Fruit fly (Drosophila melanogaster) whole organism, embryonic: Measurements from ENCODE around the gene Gr5a.

Experiments
- ATbp ChIP-seq: fragments of 200-800 bp; sonication (Bioruptor generic); optimal IDR thresholded peaks from 2 replicates; lab custom pipeline; 2017; ENCODE audit warnings: missing biosample characterization, mild to moderate bottlenecking, missing genetic modification characterization, missing genetic modification reagents
- Antp ChIP-seq: fragments of 200-800 bp; sonication (Bioruptor generic); optimal IDR thresholded peaks from 3 replicates; lab custom pipeline; 2016; ENCODE audit warnings: missing biosample characterization, missing genetic modification characterization
- Blimp-1 ChIP-seq: fragments of 200-800 bp; sonication (Bioruptor generic); optimal IDR thresholded peaks from 3 replicates; lab custom pipeline; 2018; ENCODE audit warnings: missing biosample characterization, missing genetic modification characterization, mild to moderate bottlenecking, moderate library complexity, missing genetic modification reagents
- CG1024 ChIP-seq: fragments of 200-800 bp; sonication (Bioruptor generic); IDR thresholded peaks from 2 replicates; pipeline ENCODE4 v1.3.6; 2022; ENCODE audit warnings: missing biosample characterization, missing genetic modification characterization
- CG11560 ChIP-seq: fragments of 200-800 bp; sonication (Bioruptor generic); IDR thresholded peaks from 3 replicates; pipeline ENCODE4 v1.3.6; 2022; ENCODE audit warnings: missing biosample characterization, missing genetic modification characterization
- CG12219 ChIP-seq: fragments of 200-800 bp; sonication (Bioruptor generic); optimal IDR thresholded peaks from 3 replicates; lab custom pipeline; 2018; ENCODE audit warnings: missing biosample characterization, mild to moderate bottlenecking, missing genetic modification characterization
- CG12659 ChIP-seq: fragments of 200-800 bp; sonication (Bioruptor generic); optimal IDR thresholded peaks from 3 replicates; lab custom pipeline; 2017; ENCODE audit warnings: mild to moderate bottlenecking, missing biosample characterization, missing genetic modification reagents, missing genetic modification characterization
- CG12942 ChIP-seq: fragments of 200-800 bp; sonication (Bioruptor generic); optimal IDR thresholded peaks from 3 replicates; lab custom pipeline; 2016; ENCODE audit warnings: missing biosample characterization, missing genetic modification characterization
- CG13775 ChIP-seq: fragments of 200-800 bp; sonication (Bioruptor generic); optimal IDR thresholded peaks from 3 replicates; lab custom pipeline; 2017; ENCODE audit warnings: missing biosample characterization, mild to moderate bottlenecking, missing genetic modification characterization
- CG14860 ChIP-seq: fragments of 200-800 bp; sonication (Bioruptor generic); IDR thresholded peaks from 3 replicates; pipeline ENCODE4 v1.3.6; 2022; ENCODE audit warnings: missing biosample characterization, missing genetic modification characterization; ENCODE audit not compliant: partially characterized antibody
- CG15011 ChIP-seq: fragments of 200-800 bp; sonication (Bioruptor generic); optimal IDR thresholded peaks from 3 replicates; lab custom pipeline; 2018; ENCODE audit warnings: missing biosample characterization, mild to moderate bottlenecking, missing genetic modification characterization
- CG1529 ChIP-seq: fragments of 200-800 bp; sonication (Bioruptor generic); optimal IDR thresholded peaks from 3 replicates; lab custom pipeline; 2018; ENCODE audit warnings: missing biosample characterization, missing genetic modification characterization
- CG1647 ChIP-seq: fragments of 200-800 bp; sonication (Bioruptor generic); optimal IDR thresholded peaks from 3 replicates; lab custom pipeline; 2016; ENCODE audit warnings: missing biosample characterization, missing genetic modification characterization
- CG17359 ChIP-seq: fragments of 200-800 bp; sonication (Bioruptor generic); optimal IDR thresholded peaks from 3 replicates; lab custom pipeline; 2018; ENCODE audit warnings: missing biosample characterization, mild to moderate bottlenecking, missing genetic modification characterization, moderate library complexity
- CG17829 ChIP-seq: fragments of 200-800 bp; optimal IDR thresholded peaks from 2 replicates; lab custom pipeline; 2019; ENCODE audit warnings: missing biosample characterization, mild to moderate bottlenecking, missing genetic modification characterization, moderate library complexity
- CG31441 ChIP-seq: fragments of 200-800 bp; sonication (Bioruptor generic); IDR thresholded peaks from 2 replicates; pipeline ENCODE4 v1.3.6; 2022; ENCODE audit warnings: missing biosample characterization, missing genetic modification characterization
- CG4617 ChIP-seq: fragments of 200-800 bp; sonication (Bioruptor generic); optimal IDR thresholded peaks from 3 replicates; lab custom pipeline; 2016; ENCODE audit warnings: missing biosample characterization, missing genetic modification characterization, borderline replicate concordance
- CG7745 ChIP-seq: fragments of 200-800 bp; sonication (Bioruptor generic); optimal IDR thresholded peaks from 2 replicates; lab custom pipeline; 2018; ENCODE audit warnings: missing biosample characterization, mild to moderate bottlenecking, missing genetic modification characterization, moderate library complexity
- CG9797 ChIP-seq: fragments of 200-800 bp; sonication (Bioruptor generic); optimal IDR thresholded peaks from 3 replicates; lab custom pipeline; 2018; ENCODE audit warnings: missing biosample characterization, mild to moderate bottlenecking, missing genetic modification characterization
- Camta ChIP-seq: fragments of 200-800 bp; sonication (Bioruptor generic); optimal IDR thresholded peaks from 2 replicates; lab custom pipeline; 2016; ENCODE audit warnings: missing biosample characterization, missing genetic modification characterization
- Eip74EF ChIP-seq, 2 experiments: fragments of 200-800 bp in 1 of 2; fragments of >200 bp in 1 of 2; sonication (Bioruptor generic) in 1 of 2; optimal IDR thresholded peaks; 2 replicates each; lab custom pipeline; 2017 to 2019; ENCODE audit warnings: missing biosample characterization in 2 of 2, missing genetic modification characterization in 2 of 2, mild to moderate bottlenecking in 1 of 2, moderate library complexity in 1 of 2
- Elba2 ChIP-seq: fragments of 200-800 bp; sonication (Bioruptor generic); optimal IDR thresholded peaks from 3 replicates; lab custom pipeline; 2016; ENCODE audit warnings: missing biosample characterization, missing genetic modification characterization
- Ets97D ChIP-seq: fragments of 200-800 bp; sonication (Bioruptor generic); optimal IDR thresholded peaks from 3 replicates; lab custom pipeline; 2016; ENCODE audit warnings: missing biosample characterization, missing genetic modification characterization
- HmgD ChIP-seq: fragments of 200-800 bp; sonication (Bioruptor generic); optimal IDR thresholded peaks from 3 replicates; lab custom pipeline; 2016; ENCODE audit warnings: missing biosample characterization, missing genetic modification characterization
- Hr78 ChIP-seq, 2 experiments: fragments of 200-800 bp in 1 of 2; fragments of >200 bp in 1 of 2; sonication (Bioruptor generic) in 1 of 2; optimal IDR thresholded peaks; 2 replicates each; lab custom pipeline; 2017 to 2019; ENCODE audit warnings: missing biosample characterization in 2 of 2, missing genetic modification characterization in 2 of 2, mild to moderate bottlenecking in 1 of 2, moderate library complexity in 1 of 2
- NC2β ChIP-seq: fragments of 200-800 bp; sonication (Bioruptor generic); optimal IDR thresholded peaks from 2 replicates; lab custom pipeline; 2016; ENCODE audit warnings: missing biosample characterization, missing genetic modification characterization
- NK7.1 ChIP-seq: fragments of 200-800 bp; sonication (Bioruptor generic); optimal IDR thresholded peaks from 3 replicates; lab custom pipeline; 2016; ENCODE audit warnings: missing biosample characterization, missing genetic modification characterization
- Oli ChIP-seq: fragments of 200-800 bp; sonication (Bioruptor generic); optimal IDR thresholded peaks from 2 replicates; lab custom pipeline; 2018; ENCODE audit warnings: missing biosample characterization, mild to moderate bottlenecking, missing genetic modification characterization, moderate library complexity
- PHDP ChIP-seq: fragments of 200-800 bp; sonication (Bioruptor generic); optimal IDR thresholded peaks from 3 replicates; lab custom pipeline; 2018; ENCODE audit warnings: missing biosample characterization, mild to moderate bottlenecking, missing genetic modification characterization, moderate library complexity
- Trl ChIP-seq, 3 experiments: fragments of >200 bp in 2 of 3; fragments of 200-800 bp in 1 of 3; sonication (Bioruptor generic) in 1 of 3; optimal IDR thresholded peaks; 2 replicates in 1 of 3; 3 replicates in 2 of 3; lab custom pipeline; 2016 to 2017; ENCODE audit warnings: missing biosample characterization in 1 of 3, missing genetic modification characterization in 1 of 3
- dysf ChIP-seq: fragments of 200-800 bp; sonication (Bioruptor generic); IDR thresholded peaks from 3 replicates; pipeline ENCODE4 v1.3.6; 2022; ENCODE audit warnings: missing biosample characterization, missing genetic modification characterization
- esg ChIP-seq: fragments of 200-800 bp; sonication (Bioruptor generic); conservative IDR thresholded peaks from 2 replicates; pipeline ENCODE4 v1.3.6; 2022; ENCODE audit warnings: missing biosample characterization, missing genetic modification characterization
- fd102C ChIP-seq: fragments of 200-800 bp; sonication (Bioruptor generic); optimal IDR thresholded peaks from 2 replicates; lab custom pipeline; 2018; ENCODE audit warnings: missing biosample characterization, mild to moderate bottlenecking, missing genetic modification characterization, moderate library complexity
- fd3F ChIP-seq: fragments of 200-800 bp; sonication (Bioruptor generic); optimal IDR thresholded peaks from 2 replicates; lab custom pipeline; 2018; ENCODE audit warnings: missing biosample characterization, mild to moderate bottlenecking, missing genetic modification characterization, moderate library complexity
- fd96Cb ChIP-seq: fragments of 200-800 bp; sonication (Bioruptor generic); optimal IDR thresholded peaks from 2 replicates; lab custom pipeline; 2018; ENCODE audit warnings: missing biosample characterization, mild to moderate bottlenecking, missing genetic modification characterization, moderate library complexity
- gce ChIP-seq: fragments of 200-800 bp; sonication (Bioruptor generic); IDR thresholded peaks from 3 replicates; pipeline ENCODE4 v1.3.6; 2022; ENCODE audit warnings: missing biosample characterization, missing genetic modification characterization
- grn ChIP-seq: fragments of 200-800 bp; sonication (Bioruptor generic); optimal IDR thresholded peaks from 3 replicates; lab custom pipeline; 2017; ENCODE audit warnings: missing biosample characterization, missing genetic modification characterization
- kah ChIP-seq: fragments of 200-800 bp; sonication (Bioruptor generic); optimal IDR thresholded peaks from 2 replicates; lab custom pipeline; 2018; ENCODE audit warnings: missing biosample characterization, mild to moderate bottlenecking, missing genetic modification characterization
- lab ChIP-seq: fragments of 200-800 bp; sonication (Bioruptor generic); optimal IDR thresholded peaks from 3 replicates; lab custom pipeline; 2017; ENCODE audit warnings: missing biosample characterization, missing genetic modification characterization, mild to moderate bottlenecking, moderate library complexity, missing genetic modification reagents
- lilli ChIP-seq: fragments of 200-800 bp; sonication (Bioruptor generic); optimal IDR thresholded peaks from 3 replicates; lab custom pipeline; 2016; ENCODE audit warnings: missing biosample characterization, missing genetic modification characterization
- nerfin-1 ChIP-seq: fragments of 200-800 bp; sonication (Bioruptor generic); optimal IDR thresholded peaks from 3 replicates; lab custom pipeline; 2019; ENCODE audit warnings: missing biosample characterization, mild to moderate bottlenecking, missing genetic modification characterization, moderate library complexity
- nom ChIP-seq: fragments of 200-800 bp; sonication (Bioruptor generic); optimal IDR thresholded peaks from 2 replicates; lab custom pipeline; 2017; ENCODE audit warnings: missing biosample characterization, missing genetic modification characterization, mild to moderate bottlenecking, moderate library complexity, missing genetic modification reagents
- pan ChIP-seq, 4 experiments: fragments of >200 bp in 3 of 4; fragments of 200-800 bp in 1 of 4; sonication (Bioruptor generic) in 1 of 4; optimal IDR thresholded peaks in 3 of 4; IDR thresholded peaks in 1 of 4; 2 replicates each; pipeline versions ENCODE4 v1.3.6 to Lab custom; 2017 to 2022; ENCODE audit warnings: missing biosample characterization in 2 of 4, missing genetic modification characterization in 2 of 4, mixed read lengths in 1 of 4
- sens ChIP-seq: fragments of 200-800 bp; sonication (Bioruptor generic); peaks from one replicate; lab custom pipeline; 2016; ENCODE audit warnings: missing biosample characterization, missing genetic modification characterization
- tgo ChIP-seq: fragments of 200-800 bp; sonication (Bioruptor generic); IDR thresholded peaks from 3 replicates; pipeline ENCODE4 v1.3.6; 2022; ENCODE audit warnings: missing biosample characterization, missing genetic modification characterization
- tll ChIP-seq, 2 experiments: fragments of 200-800 bp in 1 of 2; fragments of >200 bp in 1 of 2; sonication (Bioruptor generic) in 1 of 2; optimal IDR thresholded peaks; 2 replicates each; lab custom pipeline; 2017 to 2019; ENCODE audit warnings: missing biosample characterization in 2 of 2, missing genetic modification characterization in 2 of 2, mild to moderate bottlenecking in 1 of 2, moderate library complexity in 1 of 2
- usp ChIP-seq: fragments of >200 bp; optimal IDR thresholded peaks from 2 replicates; lab custom pipeline; 2017; ENCODE audit warnings: missing biosample characterization, missing genetic modification characterization
- vfl ChIP-seq: fragments of 200-800 bp; sonication (Bioruptor generic); optimal IDR thresholded peaks from 2 replicates; lab custom pipeline; 2016; ENCODE audit warnings: missing biosample characterization, missing genetic modification characterization

The Gr5a gene

dm6 chrX:5705899-5706312 is 25.5 kb downstream of the Gr5a start (continued):
- TF ChIP-seq Blimp-1 (GFP tag; lab: Kevin White, UChicago): peak; percentile 76
- no peak for TF ChIP-seq HmgD
- TF ChIP-seq fd102C (GFP tag; lab: Kevin White, UChicago): no peak
- peak; percentile 96 for TF ChIP-seq dysf (GFP tag; lab: Robert Waterston, UW)
- peak; percentile 31 for TF ChIP-seq CG4617 (GFP tag; lab: Kevin White, UChicago)
- no peak for TF ChIP-seq CG9797 (GFP tag; lab: Kevin White, UChicago)
- peak; percentile 76 for TF ChIP-seq lilli
- TF ChIP-seq PHDP (tag; lab: Kevin White, UChicago): peak; percentile 81
- TF ChIP-seq Camta (GFP tag; lab: Kevin White, UChicago): peak; percentile 63
- TF ChIP-seq CG1529 (GFP tag; lab: Kevin White, UChicago): peak; percentile 44
- peak in 1 of 2 experiments; percentile 32 for TF ChIP-seq Hr78 (GFP tag; optimal IDR thresholded peaks at IDR 0.05; lab: Kevin White, UChicago)
- peak; percentile 78 for TF ChIP-seq CG17829
- TF ChIP-seq sens (GFP tag; lab: Kevin White, UChicago): peak; percentile 93
- TF ChIP-seq CG15011: peak; percentile 73
- TF ChIP-seq CG7745 (tag; lab: Kevin White, UChicago): no peak
- TF ChIP-seq nom (GFP tag; lab: Kevin White, UChicago): peak; percentile 62
- peak in 1 of 2 experiments; percentile 72 for TF ChIP-seq Eip74EF (GFP tag; optimal IDR thresholded peaks at IDR 0.05; lab: Kevin White, UChicago)
- TF ChIP-seq CG11560: peak; percentile 79; the same call in 2 of the 3 replicates
- peak; percentile 67 for TF ChIP-seq CG12219 (GFP tag; lab: Kevin White, UChicago)
- no peak for TF ChIP-seq tll (GFP tag; optimal IDR thresholded peaks at IDR 0.05; lab: Kevin White, UChicago)
- TF ChIP-seq CG14860: no peak
- peak; percentile 82 for TF ChIP-seq Oli (tag; lab: Kevin White, UChicago)
- no peak for TF ChIP-seq Elba2 (GFP tag; lab: Kevin White, UChicago)
- TF ChIP-seq NC2β (GFP tag; lab: Kevin White, UChicago): peak; percentile 11
- peak; percentile 93 for TF ChIP-seq tgo
- no peak for TF ChIP-seq Ets97D (GFP tag; lab: Kevin White, UChicago)
- peak; percentile 34 for TF ChIP-seq NK7.1 (GFP tag; lab: Kevin White, UChicago)
- TF ChIP-seq Trl (optimal IDR thresholded peaks at IDR 0.05; lab: Kevin White, UChicago): no peak
- peak; percentile 56 for TF ChIP-seq Trl (GFP tag; optimal IDR thresholded peaks at IDR 0.05; lab: Kevin White, UChicago)
- peak; percentile 88 for TF ChIP-seq CG17359 (tag; lab: Kevin White, UChicago)
- peak; percentile 62 for TF ChIP-seq nerfin-1
- TF ChIP-seq gce: peak; percentile 87
- peak; percentile 60 for TF ChIP-seq Antp (GFP tag; lab: Kevin White, UChicago)
- TF ChIP-seq fd96Cb (tag; lab: Kevin White, UChicago): peak; percentile 81
- TF ChIP-seq vfl (GFP tag; lab: Kevin White, UChicago): peak; percentile 28
- peak; percentile 60 for TF ChIP-seq CG13775 (GFP tag; lab: Kevin White, UChicago)
- TF ChIP-seq fd3F (GFP tag; lab: Kevin White, UChicago): peak; percentile 68
- TF ChIP-seq CG12659: peak; percentile 79
- TF ChIP-seq grn: peak; percentile 66
- peak; percentile 89 for TF ChIP-seq esg (GFP tag; lab: Robert Waterston, UW)
- TF ChIP-seq CG1024 (GFP tag; lab: Robert Waterston, UW): peak; percentile 77
- TF ChIP-seq kah (GFP tag; lab: Kevin White, UChicago): peak; percentile 73
- peak; percentile 68 for TF ChIP-seq CG1647
- no peak for TF ChIP-seq pan (optimal IDR thresholded peaks at IDR 0.05; lab: Kevin White, UChicago)
- TF ChIP-seq pan (GFP tag; optimal IDR thresholded peaks at IDR 0.05 in 1 of 2, IDR thresholded peaks at IDR 0.05 in 1 of 2): peak in 1 of 2 experiments; percentile 95
- peak; percentile 95 for TF ChIP-seq lab
- peak; percentile 86 for TF ChIP-seq CG31441
- TF ChIP-seq usp (GFP tag; lab: Kevin White, UChicago): no peak
- peak; percentile 54 for TF ChIP-seq CG12942 (GFP tag; lab: Kevin White, UChicago)
- TF ChIP-seq ATbp (GFP tag; lab: Kevin White, UChicago): peak; percentile 85
